Fruit fly (Drosophila melanogaster) S2 (cell line): ENCODE measurements around the gene ND-B22.

Experiments
- CG8478 ChIP-seq: fragments of >200 bp; optimal IDR thresholded peaks from 2 replicates; lab custom pipeline; 2018
- CTCF ChIP-seq, 2 experiments: fragments of >200 bp; optimal IDR thresholded peaks; 2 replicates each; lab custom pipeline; 2018

Gene ND-B22

DNA sequence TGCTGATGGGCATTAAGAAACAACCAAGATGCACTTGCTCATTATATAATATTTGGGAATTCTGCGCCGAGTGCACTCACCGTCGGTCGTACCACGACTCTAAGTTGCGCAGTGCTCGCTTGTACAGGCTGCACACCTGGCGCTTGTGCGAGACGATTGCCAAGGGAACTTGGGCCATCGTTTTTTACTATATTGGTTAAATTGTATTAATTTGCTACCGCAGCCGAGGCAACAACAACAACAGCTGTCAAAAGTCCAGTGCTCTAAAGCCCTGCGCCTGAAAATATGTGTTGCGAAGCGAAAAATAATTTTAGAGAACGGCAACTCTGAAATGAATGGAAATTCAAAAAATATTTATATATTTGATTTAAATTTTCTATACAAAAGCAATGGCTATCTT is at the start of gene ND-B22:
TSS of gene ND-B22 (minus strand) at position 349 of the 400 bp plus-strand sequence.
- no peak for TF ChIP-seq CG8478
- no peak for TF ChIP-seq CTCF (optimal IDR thresholded peaks at IDR 0.05; lab: Kevin White, UChicago)

DNA sequence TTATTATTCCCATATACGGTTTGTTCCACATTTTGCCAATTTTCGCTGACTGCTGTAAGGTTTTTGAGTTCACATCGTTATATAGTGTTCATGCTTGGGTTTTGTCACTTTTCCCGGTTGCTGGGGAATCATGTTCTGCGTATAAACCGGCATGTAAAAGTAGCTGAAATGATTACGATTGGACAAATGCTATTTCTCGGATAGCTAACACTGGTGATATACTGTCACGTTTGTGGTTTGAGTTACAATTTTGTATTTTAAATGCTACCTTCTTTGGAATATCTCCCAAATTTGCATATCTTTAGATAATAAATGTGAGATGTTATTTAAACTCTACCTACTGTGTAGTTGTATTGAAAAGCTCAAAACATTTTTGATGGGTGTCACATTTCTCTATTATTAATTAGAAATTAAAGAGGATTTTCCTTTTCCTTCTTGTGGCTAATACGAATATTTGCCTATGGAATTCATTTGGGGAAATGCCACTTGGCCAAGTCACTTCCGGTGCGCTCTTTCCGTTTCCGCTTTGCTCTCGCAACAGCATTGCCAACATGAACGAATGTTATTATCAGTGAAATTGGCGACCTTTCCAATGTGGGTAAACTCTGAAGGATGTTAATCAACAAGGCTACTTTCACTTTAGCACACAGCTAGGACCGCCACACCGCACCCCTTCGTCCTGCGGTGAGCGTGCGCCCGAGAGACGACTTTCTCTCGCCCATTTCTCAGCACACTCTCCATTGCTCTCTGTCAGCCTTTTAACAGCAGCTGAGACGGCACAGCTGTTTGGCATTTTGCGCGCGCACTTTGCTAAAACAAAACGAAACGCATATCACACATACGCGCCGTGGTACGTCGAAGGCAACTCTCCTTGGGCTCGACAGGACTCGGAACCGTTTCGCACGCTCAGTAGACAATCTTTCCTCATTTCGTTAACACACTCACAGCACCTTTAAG is 43.9 kb upstream of the ND-B22 start, which contains the start of the genes CG16956, CG42784 and CG43850:
TSS of gene CG16956 (minus strand) at position 51 of the 957 bp plus-strand sequence.
TSS of gene CG42784 (plus strand) at position 907 of the 957 bp plus-strand sequence.
TSS of gene CG43850 (plus strand) at position 907 of the 957 bp plus-strand sequence.
- no peak for TF ChIP-seq CG8478
- no peak for TF ChIP-seq CTCF (optimal IDR thresholded peaks at IDR 0.05; lab: Kevin White, UChicago)

DNA sequence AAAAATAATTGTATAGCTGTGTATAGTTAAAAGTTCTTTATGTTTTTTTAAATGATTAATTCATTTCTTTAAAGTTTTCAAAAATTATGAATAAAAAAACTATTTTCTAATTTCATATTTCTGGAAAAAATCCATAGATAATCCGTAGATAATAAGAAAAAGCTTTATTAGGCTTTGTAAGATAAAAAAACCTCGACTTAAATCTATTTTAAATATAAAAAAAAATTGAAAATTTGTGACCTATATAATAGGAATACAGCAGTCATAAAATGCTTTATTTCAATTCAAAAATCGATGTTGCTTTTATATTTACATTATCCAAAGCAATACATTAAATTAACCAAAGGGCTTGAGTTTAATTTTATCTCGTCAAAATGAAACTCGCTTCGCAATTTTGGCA is 41.3 kb upstream of the ND-B22 start, which contains the start of gene Flad2:
TSS of gene Flad2 (plus strand) at position 301 of the 400 bp plus-strand sequence.
- TF ChIP-seq CG8478 (no peak), CTCF (optimal IDR thresholded peaks at IDR 0.05; lab: Kevin White, UChicago) (no peak)

DNA sequence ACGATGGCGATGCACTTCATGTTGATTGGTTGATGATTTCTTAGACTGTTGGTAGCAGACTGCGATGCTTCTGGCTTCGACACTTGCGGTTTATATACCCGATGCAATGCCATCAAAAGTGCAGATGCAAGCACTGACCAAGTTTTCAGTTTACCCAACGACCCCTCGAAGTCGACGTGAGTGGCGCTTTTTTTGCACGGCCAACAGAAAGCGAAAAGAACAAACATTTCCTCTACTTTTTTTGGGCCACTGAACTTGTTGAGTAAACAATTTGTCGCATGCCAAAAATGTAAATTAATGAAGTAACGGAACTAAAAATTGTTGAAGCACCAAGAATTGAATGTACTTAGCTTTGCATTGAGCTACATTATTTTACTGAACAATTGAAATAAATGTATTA is 40.7 kb upstream of the ND-B22 start, which contains the start of gene Vm34Ca:
TSS of gene Vm34Ca (minus strand) at position 66 of the 400 bp plus-strand sequence.
- TF ChIP-seq CTCF (optimal IDR thresholded peaks at IDR 0.05; lab: Kevin White, UChicago) (no peak), CG8478 (no peak)

DNA sequence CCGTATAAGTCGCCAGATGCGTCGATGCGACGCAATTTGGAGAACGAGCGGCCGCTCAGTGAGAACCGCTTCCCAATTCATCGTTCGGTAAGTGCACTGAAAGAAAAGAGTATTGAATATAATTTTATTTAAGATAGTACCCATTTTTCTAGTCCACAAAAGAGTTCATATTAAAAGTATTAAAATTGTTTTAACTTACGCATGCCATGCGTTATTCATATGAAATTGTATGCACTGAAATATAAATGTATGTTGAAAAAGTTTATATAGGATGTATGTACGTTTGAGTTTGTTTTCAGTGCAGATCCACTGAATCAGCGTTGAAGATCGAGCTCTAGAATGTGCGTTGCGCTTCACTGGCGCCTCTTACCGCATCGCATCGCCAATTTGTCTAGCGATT is 28.7 kb upstream of the ND-B22 start:
- TF ChIP-seq CTCF (optimal IDR thresholded peaks at IDR 0.05; lab: Kevin White, UChicago) (no peak), CG8478 (no peak)

DNA sequence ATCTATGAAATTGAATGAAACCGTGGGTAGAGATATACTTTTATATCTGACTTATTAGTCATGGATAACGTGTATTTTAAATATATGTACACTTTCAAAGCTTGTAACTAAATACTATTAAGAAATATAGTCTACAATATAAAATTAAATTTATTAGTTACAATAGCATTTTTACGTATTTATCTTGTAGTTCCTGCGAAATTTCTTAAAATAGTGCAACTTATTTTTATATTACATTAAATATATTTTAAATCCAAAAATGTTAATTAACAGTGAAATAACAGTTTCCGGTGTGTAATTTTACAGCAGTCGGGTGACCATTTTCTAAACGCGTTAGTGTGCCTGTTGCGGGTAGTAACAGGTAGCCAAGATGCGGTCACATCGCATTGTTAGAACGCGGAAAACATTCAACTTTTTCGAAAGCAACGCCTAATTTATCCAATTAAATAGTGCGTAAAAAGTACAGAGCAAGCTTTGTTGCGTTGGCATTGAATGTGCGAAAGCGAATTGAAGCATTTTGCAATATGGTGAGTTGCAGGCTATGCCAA is 27.8 kb upstream of the ND-B22 start, which contains the start of the genes CG10859 and CG7110:
TSS of gene CG10859 (minus strand) at position 51 of the 548 bp plus-strand sequence.
TSS of gene CG7110 (plus strand) at position 378 of the 548 bp plus-strand sequence.
- TF ChIP-seq CTCF (optimal IDR thresholded peaks at IDR 0.05; lab: Kevin White, UChicago): no peak
- no peak for TF ChIP-seq CG8478

DNA sequence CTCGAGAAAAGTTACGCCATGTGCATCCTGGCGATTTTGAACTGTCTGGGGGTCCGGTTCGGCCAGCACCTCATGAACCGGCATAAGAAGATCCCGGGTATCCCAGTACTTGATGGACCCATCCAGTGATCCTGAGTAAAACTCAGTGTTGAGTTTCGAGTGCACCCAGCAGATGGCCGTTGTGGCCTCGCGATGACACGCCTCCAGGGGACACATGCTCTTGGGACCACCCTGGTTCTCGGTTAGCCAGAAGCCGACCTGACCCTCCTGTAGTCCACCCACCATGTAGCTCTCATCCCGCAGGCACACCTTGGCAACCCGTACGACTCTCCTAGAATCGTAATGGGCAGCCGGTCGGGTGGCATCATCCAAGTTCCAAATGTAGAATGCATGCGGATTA is 26.5 kb upstream of the ND-B22 start:
- TF ChIP-seq CTCF (optimal IDR thresholded peaks at IDR 0.05; lab: Kevin White, UChicago) (no peak), CG8478 (no peak)

DNA sequence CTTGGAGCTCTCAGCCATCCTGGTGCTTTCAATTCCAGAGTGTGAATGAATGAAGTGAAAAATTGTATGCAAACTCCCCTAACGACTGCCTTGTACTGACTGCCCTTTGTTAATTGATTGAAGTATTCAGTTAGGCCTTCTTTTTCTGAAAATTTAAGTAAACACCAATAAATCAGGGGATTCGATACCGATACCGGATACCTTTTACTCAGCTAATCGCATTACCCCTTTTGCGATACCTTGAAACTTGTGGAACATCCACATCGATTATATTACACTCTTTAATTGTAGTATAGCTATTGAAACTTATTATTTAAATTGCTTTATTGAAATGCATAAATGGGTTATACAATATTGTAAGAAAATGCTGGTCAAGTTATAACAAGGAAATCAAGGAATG is 25.2 kb upstream of the ND-B22 start, which contains the start of gene CG16957:
TSS of gene CG16957 (minus strand) at position 101 of the 400 bp plus-strand sequence.
- TF ChIP-seq CTCF (optimal IDR thresholded peaks at IDR 0.05; lab: Kevin White, UChicago) (no peak), CG8478 (no peak)

DNA sequence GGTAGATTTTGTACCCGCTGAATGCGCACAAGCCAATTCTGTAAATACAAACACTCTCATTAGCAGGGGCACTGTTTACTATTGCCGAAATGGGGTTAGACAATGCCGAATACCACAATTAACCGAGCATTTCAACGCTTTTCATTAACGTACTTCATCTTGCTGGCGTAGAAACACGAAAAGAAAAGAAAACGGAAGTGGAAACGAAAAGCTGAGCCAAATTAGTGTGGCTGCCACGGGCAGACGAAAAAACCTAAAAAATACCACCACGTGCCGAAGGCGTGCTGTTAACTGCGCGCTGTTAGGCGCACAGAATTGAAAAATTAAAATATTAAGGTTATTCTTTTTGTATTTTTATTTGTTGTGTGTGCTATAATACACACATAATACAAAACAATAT is 24.0 kb upstream of the ND-B22 start, which contains the start of gene RpL24:
TSS of gene RpL24 (minus strand) at position 229 of the 400 bp plus-strand sequence.
- TF ChIP-seq CTCF (optimal IDR thresholded peaks at IDR 0.05; lab: Kevin White, UChicago) (peak in 1 of 2 experiments; percentile 46), CG8478 (no peak)

DNA sequence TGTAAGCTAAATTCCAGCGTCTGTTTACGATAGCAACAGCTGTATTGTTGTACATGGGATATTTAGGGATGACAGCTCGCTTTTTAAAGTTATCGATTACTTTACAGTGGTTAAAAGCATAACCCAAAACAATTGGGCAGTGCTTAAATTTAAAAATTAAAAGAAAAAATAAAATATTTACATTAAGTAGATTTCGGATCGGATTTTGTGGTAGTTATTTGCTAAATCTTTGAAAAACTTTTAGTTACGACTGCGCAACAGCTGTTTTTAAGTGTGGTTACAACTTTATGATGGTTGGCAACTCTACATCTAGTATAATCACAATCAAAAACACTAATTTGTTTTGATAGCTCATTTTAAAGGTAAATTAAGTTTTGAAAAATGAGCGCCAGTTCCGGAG is 16.3 kb upstream of the ND-B22 start, which contains the start of the genes Ing5 and CG7099:
TSS of gene Ing5 (minus strand) at position 58 of the 400 bp plus-strand sequence.
TSS of gene CG7099 (plus strand) at position 317 of the 400 bp plus-strand sequence.
- TF ChIP-seq CG8478 (no peak), CTCF (optimal IDR thresholded peaks at IDR 0.05; lab: Kevin White, UChicago) (no peak)

DNA sequence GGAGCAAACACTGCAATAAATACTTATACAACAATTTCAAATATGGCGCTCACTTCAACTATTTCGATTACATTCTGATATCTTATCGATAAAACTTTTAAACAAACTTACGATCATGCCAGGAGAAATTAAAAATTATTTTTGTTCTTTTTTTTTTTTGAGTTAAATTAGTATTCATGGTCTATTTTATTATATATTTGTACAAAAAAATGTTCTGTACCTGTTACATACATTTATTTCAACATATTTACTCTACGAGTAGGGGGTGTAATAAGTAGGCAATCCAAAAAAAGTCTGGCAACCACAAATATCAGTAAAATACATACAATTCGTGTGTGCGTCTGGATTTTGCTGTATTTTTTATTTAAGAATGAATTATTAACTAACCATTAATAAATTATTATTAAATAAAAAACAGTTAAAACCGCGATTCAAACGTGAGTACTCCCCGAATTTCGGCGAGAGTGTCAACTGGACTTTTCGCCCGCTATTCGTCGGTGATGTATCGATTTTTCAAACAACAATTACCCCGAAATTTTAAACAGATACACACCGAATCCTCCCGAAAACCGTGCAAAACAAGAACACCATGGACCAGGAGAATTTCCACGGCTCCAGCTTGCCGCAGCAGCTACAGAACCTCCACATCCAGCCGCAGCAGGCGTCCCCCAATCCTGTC is 11.6 kb upstream of the ND-B22 start, which contains the start of gene loqs:
TSS of gene loqs (plus strand) at position 302 of the 679 bp plus-strand sequence.
- TF ChIP-seq CG8478 (no peak), CTCF (optimal IDR thresholded peaks at IDR 0.05; lab: Kevin White, UChicago) (no peak)

DNA sequence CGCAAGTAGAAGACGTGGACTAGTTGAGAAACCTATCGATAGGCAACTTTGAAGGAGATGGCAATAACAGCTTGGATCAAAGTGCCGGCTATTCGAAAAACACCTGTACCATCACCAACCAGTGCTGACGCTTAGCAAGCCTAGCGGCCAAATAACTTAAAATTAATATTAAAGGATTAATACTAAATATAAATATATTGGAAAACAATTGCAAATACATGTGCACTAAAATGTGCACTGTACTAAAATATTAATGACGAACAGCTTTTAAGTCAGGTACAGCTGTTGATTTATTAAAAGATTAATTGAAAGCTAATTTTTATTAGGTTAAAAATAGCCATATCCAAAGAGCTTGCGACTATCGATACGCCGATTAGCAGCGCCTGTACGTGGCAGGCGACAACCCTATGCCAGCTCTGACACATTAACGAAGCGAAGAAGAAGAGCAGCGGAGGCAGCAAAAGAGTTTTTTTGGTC is 7.6 kb upstream of the ND-B22 start, which contains the start of the genes CG9302 and beta'COP:
TSS of gene CG9302 (minus strand) at position 51 of the 477 bp plus-strand sequence.
TSS of gene beta'COP (plus strand) at position 415 of the 477 bp plus-strand sequence.
- no peak for TF ChIP-seq CG8478
- TF ChIP-seq CTCF (optimal IDR thresholded peaks at IDR 0.05; lab: Kevin White, UChicago): no peak

DNA sequence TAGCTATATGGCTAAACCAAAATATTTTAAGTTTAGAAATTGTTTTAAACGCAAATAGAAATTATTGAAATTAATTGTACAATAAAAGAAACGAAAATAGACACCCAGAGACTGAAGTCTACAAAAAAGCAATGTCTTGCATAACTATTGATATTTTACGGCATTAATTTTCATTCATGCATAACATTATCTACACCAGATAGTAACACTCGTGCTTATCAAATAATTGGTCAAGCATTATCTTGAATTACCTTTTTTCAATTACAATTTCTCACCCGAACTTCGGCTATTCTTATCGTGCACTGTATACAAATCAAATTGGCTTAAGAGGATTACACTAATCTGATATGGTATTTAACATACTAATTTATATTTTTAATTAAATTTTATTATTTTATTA is 5.2 kb upstream of the ND-B22 start:
- no peak for TF ChIP-seq CG8478
- TF ChIP-seq CTCF (optimal IDR thresholded peaks at IDR 0.05; lab: Kevin White, UChicago): no peak
